Fruit fly (Drosophila melanogaster) whole organism, embryonic: ENCODE measurements around the gene RPA3.

ENCODE experiments used
- Atf-2 ChIP-seq: fragments of 200-800 bp; sonication (Bioruptor generic); optimal IDR thresholded peaks from 2 replicates; lab custom pipeline; 2016; ENCODE audit warnings: missing biosample characterization, missing genetic modification characterization
- Atf3 ChIP-seq: fragments of 200-800 bp; sonication (Bioruptor generic); optimal IDR thresholded peaks from 3 replicates; lab custom pipeline; 2016; ENCODE audit warnings: missing biosample characterization, missing genetic modification characterization
- Bgb ChIP-seq: fragments of 200-800 bp; sonication (Bioruptor generic); IDR thresholded peaks from 2 replicates; pipeline ENCODE4 v1.3.6; 2022; ENCODE audit warnings: missing biosample characterization, missing genetic modification characterization; ENCODE audit not compliant: partially characterized antibody
- BtbVII ChIP-seq: fragments of 200-800 bp; sonication (Bioruptor generic); optimal IDR thresholded peaks from 3 replicates; lab custom pipeline; 2017; ENCODE audit warnings: missing biosample characterization, mild to moderate bottlenecking, missing genetic modification characterization
- CG12769 ChIP-seq: fragments of 200-800 bp; sonication (Bioruptor generic); optimal IDR thresholded peaks from 2 replicates; lab custom pipeline; 2019; ENCODE audit warnings: missing biosample characterization, mild to moderate bottlenecking, missing genetic modification characterization, moderate library complexity
- CG18619 ChIP-seq: fragments of 200-800 bp; sonication (Bioruptor generic); optimal IDR thresholded peaks from 3 replicates; lab custom pipeline; 2017; ENCODE audit warnings: missing biosample characterization, mild to moderate bottlenecking, missing genetic modification characterization
- CG3065 ChIP-seq: fragments of 200-800 bp; sonication (Bioruptor generic); optimal IDR thresholded peaks from 2 replicates; lab custom pipeline; 2016; ENCODE audit warnings: missing biosample characterization, missing genetic modification characterization
- CG3407 ChIP-seq: fragments of 200-800 bp; sonication (Bioruptor generic); optimal IDR thresholded peaks from 2 replicates; lab custom pipeline; 2018; ENCODE audit warnings: missing biosample characterization, mild to moderate bottlenecking, missing genetic modification characterization
- CG3838 ChIP-seq: fragments of 200-800 bp; sonication (Bioruptor generic); optimal IDR thresholded peaks from 3 replicates; lab custom pipeline; 2016; ENCODE audit warnings: missing biosample characterization, missing genetic modification characterization
- CG4707 ChIP-seq: fragments of 200-800 bp; sonication (Bioruptor generic); optimal IDR thresholded peaks from 2 replicates; lab custom pipeline; 2018; ENCODE audit warnings: missing biosample characterization, mild to moderate bottlenecking, missing genetic modification characterization, moderate library complexity
- CG7372 ChIP-seq: fragments of 200-800 bp; sonication (Bioruptor generic); IDR thresholded peaks from 2 replicates; pipeline ENCODE4 v1.3.6; 2022; ENCODE audit warnings: missing biosample characterization, missing genetic modification characterization
- CG8359 ChIP-seq: fragments of 200-800 bp; sonication (Bioruptor generic); optimal IDR thresholded peaks from 2 replicates; lab custom pipeline; 2017; ENCODE audit warnings: missing biosample characterization, mild to moderate bottlenecking, missing genetic modification characterization, borderline replicate concordance
- CG8924 ChIP-seq: fragments of 200-800 bp; optimal IDR thresholded peaks from 3 replicates; lab custom pipeline; 2019; ENCODE audit warnings: missing biosample characterization, mild to moderate bottlenecking, missing genetic modification characterization, moderate library complexity
- CG8944 ChIP-seq: fragments of 200-800 bp; sonication (Bioruptor generic); optimal IDR thresholded peaks from 3 replicates; lab custom pipeline; 2016; ENCODE audit warnings: missing biosample characterization, missing genetic modification characterization
- CG9932 ChIP-seq: fragments of 200-800 bp; sonication (Bioruptor generic); IDR thresholded peaks from 2 replicates; pipeline ENCODE4 v1.3.6; 2022; ENCODE audit warnings: missing biosample characterization, missing genetic modification characterization
- H15 ChIP-seq: fragments of 200-800 bp; sonication (Bioruptor generic); IDR thresholded peaks from 3 replicates; pipeline ENCODE4 v1.3.6; 2022; ENCODE audit warnings: missing biosample characterization, missing genetic modification characterization
- Hmr ChIP-seq: fragments of 200-800 bp; sonication (Bioruptor generic); optimal IDR thresholded peaks from 3 replicates; lab custom pipeline; 2017; ENCODE audit warnings: mild to moderate bottlenecking, missing biosample characterization, missing genetic modification reagents, missing genetic modification characterization
- Lim3 ChIP-seq: fragments of 200-800 bp; sonication (Bioruptor generic); IDR thresholded peaks from 2 replicates; pipeline ENCODE4 v1.3.6; 2022; ENCODE audit warnings: missing biosample characterization, missing genetic modification characterization
- MBD-R2 ChIP-seq: fragments of 200-800 bp; sonication (Bioruptor generic); IDR thresholded peaks from 2 replicates; pipeline ENCODE4 v1.3.6; 2022; ENCODE audit warnings: missing biosample characterization, missing genetic modification characterization
- Med ChIP-seq: fragments of 200-800 bp; sonication (Bioruptor generic); peaks from one replicate; lab custom pipeline; 2016; ENCODE audit warnings: missing biosample characterization, missing genetic modification characterization, mild to moderate bottlenecking, inconsistent platforms, moderate library complexity
- NC2β ChIP-seq: fragments of 200-800 bp; sonication (Bioruptor generic); optimal IDR thresholded peaks from 2 replicates; lab custom pipeline; 2016; ENCODE audit warnings: missing biosample characterization, missing genetic modification characterization
- NFAT ChIP-seq: fragments of 200-800 bp; sonication (Bioruptor generic); IDR thresholded peaks from 2 replicates; pipeline ENCODE4 v1.3.6; 2022; ENCODE audit warnings: missing biosample characterization, missing genetic modification characterization
- Neu2 ChIP-seq: fragments of 200-800 bp; sonication (Bioruptor generic); optimal IDR thresholded peaks from 3 replicates; lab custom pipeline; 2016; ENCODE audit warnings: missing biosample characterization, missing genetic modification characterization, borderline replicate concordance
- Nf-YC ChIP-seq: fragments of 200-800 bp; optimal IDR thresholded peaks from 3 replicates; lab custom pipeline; 2019; ENCODE audit warnings: missing biosample characterization, mild to moderate bottlenecking, missing genetic modification characterization, moderate library complexity
- NfI ChIP-seq: fragments of 200-800 bp; sonication (Bioruptor generic); optimal IDR thresholded peaks from 3 replicates; lab custom pipeline; 2018; ENCODE audit warnings: missing biosample characterization, mild to moderate bottlenecking, missing genetic modification characterization, moderate library complexity
- Poxn ChIP-seq: fragments of 200-800 bp; sonication (Bioruptor generic); IDR thresholded peaks from 2 replicates; pipeline ENCODE4 v1.3.6; 2022; ENCODE audit warnings: missing biosample characterization, missing genetic modification characterization
- Ptx1 ChIP-seq: fragments of 200-800 bp; sonication (Bioruptor generic); IDR thresholded peaks from 2 replicates; pipeline ENCODE4 v1.3.6; 2022; ENCODE audit warnings: missing biosample characterization, missing genetic modification characterization
- Rfx ChIP-seq: fragments of 200-800 bp; sonication (Bioruptor generic); IDR thresholded peaks from 2 replicates; pipeline ENCODE4 v1.3.6; 2022; ENCODE audit warnings: missing biosample characterization, missing genetic modification characterization
- Rx ChIP-seq: fragments of 200-800 bp; sonication (Bioruptor generic); IDR thresholded peaks from 2 replicates; pipeline ENCODE4 v1.3.6; 2022; ENCODE audit warnings: missing biosample characterization, missing genetic modification characterization
- Scr ChIP-seq: fragments of 200-800 bp; sonication (Bioruptor generic); IDR thresholded peaks from 2 replicates; pipeline ENCODE4 v1.3.6; 2022; ENCODE audit warnings: missing biosample characterization, missing genetic modification characterization; ENCODE audit not compliant: partially characterized antibody
- Sox100B ChIP-seq: fragments of 200-800 bp; sonication (Bioruptor generic); optimal IDR thresholded peaks from 3 replicates; lab custom pipeline; 2018; ENCODE audit warnings: missing biosample characterization, mild to moderate bottlenecking, missing genetic modification characterization
- Sox102F ChIP-seq: fragments of 200-800 bp; sonication (Bioruptor generic); optimal IDR thresholded peaks from 2 replicates; lab custom pipeline; 2018; ENCODE audit warnings: missing biosample characterization, mild to moderate bottlenecking, missing genetic modification characterization, moderate library complexity
- TFAM ChIP-seq: fragments of 200-800 bp; sonication (Bioruptor generic); optimal IDR thresholded peaks from 2 replicates; lab custom pipeline; 2017; ENCODE audit warnings: missing biosample characterization, missing genetic modification characterization, inconsistent platforms
- br ChIP-seq: fragments of >200 bp; optimal IDR thresholded peaks from 2 replicates; lab custom pipeline; 2017
- chif ChIP-seq, 2 experiments: fragments of 200-800 bp; sonication (Bioruptor generic); optimal IDR thresholded peaks; 3 replicates each; lab custom pipeline; 2016; ENCODE audit warnings: missing biosample characterization in 2 of 2, missing genetic modification characterization in 2 of 2
- ci ChIP-seq: fragments of 200-800 bp; sonication (Bioruptor generic); IDR thresholded peaks from 3 replicates; pipeline ENCODE4 v1.3.6; 2022; ENCODE audit warnings: missing biosample characterization, missing genetic modification characterization
- crp ChIP-seq, 2 experiments: fragments of 200-800 bp; sonication (Bioruptor generic); optimal IDR thresholded peaks; 2 replicates in 1 of 2; 3 replicates in 1 of 2; lab custom pipeline; 2017; ENCODE audit warnings: missing biosample characterization in 2 of 2, missing genetic modification characterization in 2 of 2, mild to moderate bottlenecking in 1 of 2, moderate library complexity in 1 of 2
- dm ChIP-seq: fragments of 200-800 bp; sonication (Bioruptor generic); optimal IDR thresholded peaks from 3 replicates; lab custom pipeline; 2016; ENCODE audit warnings: missing biosample characterization, missing genetic modification characterization
- fru ChIP-seq: fragments of >200 bp; optimal IDR thresholded peaks from 2 replicates; lab custom pipeline; 2017
- ftz-f1 ChIP-seq: fragments of 200-800 bp; sonication (Bioruptor generic); optimal IDR thresholded peaks from 2 replicates; lab custom pipeline; 2016; ENCODE audit warnings: missing biosample characterization, missing genetic modification characterization
- gt ChIP-seq: fragments of 200-800 bp; sonication (Bioruptor generic); IDR thresholded peaks from 2 replicates; pipeline ENCODE4 v1.3.6; 2022; ENCODE audit warnings: missing biosample characterization, missing genetic modification characterization
- kni ChIP-seq: fragments of 200-800 bp; sonication (Bioruptor generic); optimal IDR thresholded peaks from 3 replicates; lab custom pipeline; 2017; ENCODE audit warnings: mild to moderate bottlenecking, missing biosample characterization, missing genetic modification reagents, missing genetic modification characterization
- lola ChIP-seq, 3 experiments: fragments of >200 bp in 2 of 3; fragments of 200-800 bp in 1 of 3; sonication (Bioruptor generic) in 1 of 3; optimal IDR thresholded peaks; 2 replicates each; lab custom pipeline; 2017 to 2019; ENCODE audit warnings: missing biosample characterization in 3 of 3, missing genetic modification characterization in 3 of 3, mild to moderate bottlenecking in 1 of 3, moderate library complexity in 1 of 3
- odd ChIP-seq: fragments of 200-800 bp; sonication (Bioruptor generic); optimal IDR thresholded peaks from 2 replicates; lab custom pipeline; 2017; ENCODE audit warnings: missing biosample characterization, mild to moderate bottlenecking, missing genetic modification characterization
- pum ChIP-seq: fragments of 200-800 bp; sonication (Bioruptor generic); optimal IDR thresholded peaks from 2 replicates; lab custom pipeline; 2016; ENCODE audit warnings: missing biosample characterization, missing genetic modification characterization
- run ChIP-seq: fragments of 200-800 bp; sonication (Bioruptor generic); optimal IDR thresholded peaks from 3 replicates; lab custom pipeline; 2018; ENCODE audit warnings: missing biosample characterization, mild to moderate bottlenecking, missing genetic modification characterization
- sim ChIP-seq: fragments of 200-800 bp; sonication (Bioruptor generic); IDR thresholded peaks from 2 replicates; pipeline ENCODE4 v1.3.6; 2022; ENCODE audit warnings: missing biosample characterization, missing genetic modification characterization
- sna ChIP-seq: fragments of 200-800 bp; sonication (Bioruptor generic); IDR thresholded peaks from 2 replicates; pipeline ENCODE4 v1.3.6; 2022; ENCODE audit warnings: missing biosample characterization, missing genetic modification characterization; ENCODE audit not compliant: partially characterized antibody
- tin ChIP-seq: fragments of 200-800 bp; sonication (Bioruptor generic); optimal IDR thresholded peaks from 3 replicates; lab custom pipeline; 2016; ENCODE audit warnings: missing biosample characterization, missing genetic modification characterization
- ttk ChIP-seq: fragments of 200-800 bp; sonication (Bioruptor generic); IDR thresholded peaks from 2 replicates; pipeline ENCODE4 v2.1.2; 2022; ENCODE audit warnings: missing biosample characterization, missing genetic modification characterization
- tup ChIP-seq: fragments of 200-800 bp; sonication (Bioruptor generic); optimal IDR thresholded peaks from 2 replicates; lab custom pipeline; 2016; ENCODE audit warnings: missing biosample characterization, mild to moderate bottlenecking, missing genetic modification characterization, moderate library complexity
- wek ChIP-seq: fragments of 200-800 bp; sonication (Bioruptor generic); optimal IDR thresholded peaks from 3 replicates; lab custom pipeline; 2018; ENCODE audit warnings: missing biosample characterization, mild to moderate bottlenecking, missing genetic modification characterization, moderate library complexity

RPA3 gene

dm6 chrX:11652991-11653390 lies 37.4 kb upstream of the RPA3 start (continued):
- TF ChIP-seq NC2β = no peak
- TF ChIP-seq ftz-f1 = no peak
- peak; percentile 6 for TF ChIP-seq CG3407 (GFP tag; lab: Kevin White, UChicago)
- TF ChIP-seq NfI (GFP tag; lab: Kevin White, UChicago) = peak; percentile 20
- TF ChIP-seq br (lab: Kevin White, UChicago) = no peak
- no peak for TF ChIP-seq run (tag; lab: Kevin White, UChicago)
- no peak for TF ChIP-seq gt (GFP tag; lab: Robert Waterston, UW)
- peak; percentile 54 for TF ChIP-seq Sox102F (GFP tag; lab: Kevin White, UChicago)
- no peak for TF ChIP-seq TFAM (GFP tag; lab: Kevin White, UChicago)
- no peak for TF ChIP-seq CG3838 (GFP tag; lab: Kevin White, UChicago)
- TF ChIP-seq Rx (GFP tag; lab: Robert Waterston, UW) = no peak
- no peak for TF ChIP-seq Atf3
- no peak for TF ChIP-seq odd (GFP tag; lab: Kevin White, UChicago)
- no peak for TF ChIP-seq BtbVII (GFP tag; lab: Kevin White, UChicago)
- 0 out of 3 replicates have a peak, but pooled peaks have one; percentile 47 for TF ChIP-seq ci (GFP tag; lab: Robert Waterston, UW)
- peak; percentile 32; the same call in 1 of the 2 replicates for TF ChIP-seq Ptx1 (GFP tag; lab: Robert Waterston, UW)
- TF ChIP-seq Nf-YC (tag; lab: Kevin White, UChicago) = no peak
- peak; percentile 12 to 47 for TF ChIP-seq chif (GFP tag; optimal IDR thresholded peaks at IDR 0.05; lab: Kevin White, UChicago)
- TF ChIP-seq pum (GFP tag; lab: Kevin White, UChicago) = no peak
- no peak for TF ChIP-seq fru (lab: Kevin White, UChicago)
- peak; percentile 40 for TF ChIP-seq tin (GFP tag; lab: Kevin White, UChicago)
- TF ChIP-seq tup (GFP tag; lab: Kevin White, UChicago) = no peak
- peak; percentile 48; the same call in 1 of the 2 replicates for TF ChIP-seq ttk
- TF ChIP-seq CG8944 (GFP tag; lab: Kevin White, UChicago) = no peak
- TF ChIP-seq MBD-R2 (GFP tag; lab: Robert Waterston, UW) = no peak
- TF ChIP-seq Scr (GFP tag; lab: Robert Waterston, UW) = no peak
- TF ChIP-seq CG3065 (GFP tag; lab: Kevin White, UChicago) = no peak
- no peak for TF ChIP-seq CG18619 (GFP tag; lab: Kevin White, UChicago)
- TF ChIP-seq H15 (GFP tag; lab: Robert Waterston, UW) = no peak
- TF ChIP-seq Med = peak; percentile 80
- TF ChIP-seq wek = no peak
- peak; percentile 21 for TF ChIP-seq CG12769 (tag; lab: Kevin White, UChicago)
- no peak for TF ChIP-seq Poxn
- no peak for TF ChIP-seq Hmr (GFP tag; lab: Kevin White, UChicago)
- TF ChIP-seq Sox100B (GFP tag; lab: Kevin White, UChicago) = no peak
- TF ChIP-seq CG8924 (tag; lab: Kevin White, UChicago) = no peak
- TF ChIP-seq Bgb = no peak
- no peak for TF ChIP-seq CG9932 (GFP tag; lab: Robert Waterston, UW)
- TF ChIP-seq Atf-2 (GFP tag; lab: Kevin White, UChicago) = no peak
- TF ChIP-seq CG7372 = no peak
- TF ChIP-seq Rfx (GFP tag; lab: Robert Waterston, UW) = no peak
- TF ChIP-seq lola (GFP tag; optimal IDR thresholded peaks at IDR 0.05; lab: Kevin White, UChicago) = no peak
- TF ChIP-seq CG8359 (GFP tag; lab: Kevin White, UChicago) = no peak
- TF ChIP-seq NFAT (GFP tag; lab: Robert Waterston, UW) = no peak
- no peak for TF ChIP-seq Lim3 (GFP tag; lab: Robert Waterston, UW)
- TF ChIP-seq CG4707 = no peak
- TF ChIP-seq kni (GFP tag; lab: Kevin White, UChicago) = no peak
- TF ChIP-seq dm (GFP tag; lab: Kevin White, UChicago) = no peak
- TF ChIP-seq crp (GFP tag; optimal IDR thresholded peaks at IDR 0.05; lab: Kevin White, UChicago) = no peak
- TF ChIP-seq Neu2 = no peak
- TF ChIP-seq sna (GFP tag; lab: Robert Waterston, UW) = no peak
- TF ChIP-seq sim (GFP tag; lab: Robert Waterston, UW) = no peak
